Fruit fly (Drosophila melanogaster) Kc167 (cell line): ENCODE data around the gene ntc.

Experiments
- Myc ChIP-seq: fragments of >200 bp; optimal IDR thresholded peaks from 2 replicates; lab custom pipeline; 2017; ENCODE audit warnings: missing external identifiers
- insv ChIP-seq: fragments of >200 bp; optimal IDR thresholded peaks from 3 replicates; lab custom pipeline; 2018; ENCODE audit warnings: missing external identifiers
- psq ChIP-seq: fragments of >200 bp; optimal IDR thresholded peaks from 2 replicates; lab custom pipeline; 2017; ENCODE audit warnings: missing external identifiers
- ttk ChIP-seq: sonication (Bioruptor generic); optimal IDR thresholded peaks from 2 replicates; lab custom pipeline; 2017; ENCODE audit warnings: missing external identifiers

DNA sequence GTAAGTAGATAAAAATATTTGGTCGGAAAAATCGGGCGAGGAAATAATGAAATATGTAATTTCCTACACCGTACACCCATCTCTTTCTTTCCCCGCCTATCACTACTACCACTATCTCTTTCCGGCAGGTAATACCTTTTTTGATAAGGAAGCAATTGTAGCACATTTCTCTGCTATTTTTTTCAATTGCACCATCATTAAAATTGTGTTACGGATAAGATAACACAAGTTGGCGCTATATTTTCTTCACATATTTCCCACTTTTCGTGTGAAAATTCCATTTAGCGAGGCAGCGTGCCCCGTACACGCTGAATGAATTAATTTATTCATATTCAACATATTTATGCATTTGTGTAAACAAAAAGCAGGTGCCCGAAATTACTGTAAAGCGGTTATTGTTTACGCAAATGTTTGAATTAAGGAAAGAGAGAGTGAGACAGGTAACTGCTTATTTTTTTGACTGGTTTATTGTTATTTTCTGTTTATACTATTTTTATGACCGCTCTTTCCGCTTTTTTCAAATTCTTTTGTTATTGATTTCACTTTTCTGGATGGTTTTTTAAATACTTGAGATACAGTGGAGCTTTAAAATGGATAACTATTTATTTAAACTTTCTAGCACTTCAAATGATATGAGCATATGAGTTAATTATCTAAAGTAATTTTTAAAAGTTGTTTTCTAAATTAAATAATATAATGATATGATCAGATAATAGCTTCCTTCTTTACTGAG lies 19.7 kb downstream of the ntc start:
- TF ChIP-seq psq (lab: Kevin White, UChicago) (no peak), ttk (no peak), insv (no peak), Myc (lab: Kevin White, UChicago) (no peak)
